Worm (Caenorhabditis elegans): ENCODE results near the gene Y69A2AR.12.

ce11 chrIV:2526836-2527235 is 41.6 kb upstream of the Y69A2AR.12 start:
- TF ChIP-seq lin-39 (tag; optimal IDR thresholded peaks at IDR 0.05) (no peak), C34B4.2 (tag; optimal IDR thresholded peaks at IDR 0.05) (no peak), jun-1 (tag; optimal IDR thresholded peaks at IDR 0.05) (no peak), nhr-237 (tag; optimal IDR thresholded peaks at IDR 0.05) (no peak), ztf-11 (tag; optimal IDR thresholded peaks at IDR 0.05) (no peak)

Measured in whole organism, L1 larva.